Fruit fly (Drosophila melanogaster) Kc167 (cell line): ENCODE data around the gene Mics1.

Source experiments
- Myc ChIP-seq: fragments of >200 bp; optimal IDR thresholded peaks from 2 replicates; lab custom pipeline; 2017; ENCODE audit warnings: missing external identifiers
- h ChIP-seq: fragments of >200 bp; optimal IDR thresholded peaks from 3 replicates; lab custom pipeline; 2018; ENCODE audit warnings: missing external identifiers
- psq ChIP-seq: fragments of >200 bp; optimal IDR thresholded peaks from 2 replicates; lab custom pipeline; 2017; ENCODE audit warnings: missing external identifiers

- TF ChIP-seq psq (lab: Kevin White, UChicago) (no peak), Myc (no peak), h (lab: Kevin White, UChicago) (no peak)
These were observed 20.2 kb upstream of the Mics1 start for dm6 chr3R:7522266-7522955.
